Worm (Caenorhabditis elegans) whole organism, L4 larva: Measurements from ENCODE around the gene acr-21.
A peak's percentile ranks its signal among the peaks of the same experiment; 100 is the strongest.

Experiments
- F37D6.2 ChIP-seq: sonication (generic microtip); optimal IDR thresholded peaks from 2 replicates; lab custom pipeline; 2016; ENCODE audit warnings: mild to moderate bottlenecking, missing genetic modification characterization, missing compliant biosample characterization
- F44E2.7 ChIP-seq: fragments of 200-800 bp; sonication (Bioruptor generic); IDR thresholded peaks from 2 replicates; pipeline ENCODE4 v2.1.2; 2022; ENCODE audit warnings: missing genetic modification characterization, missing compliant biosample characterization
- R02D3.7 ChIP-seq: fragments of 150-350 bp; sonication (generic microtip); optimal IDR thresholded peaks from 3 replicates; lab custom pipeline; 2014; ENCODE audit warnings: missing biosample characterization, missing genetic modification characterization
- T20F7.1 ChIP-seq: fragments of 200-800 bp; sonication (Bioruptor generic); optimal IDR thresholded peaks from 2 replicates; lab custom pipeline; 2018; ENCODE audit warnings: mild to moderate bottlenecking, missing genetic modification characterization, missing compliant biosample characterization
- Y5F2A.4 ChIP-seq: fragments of 200-800 bp; sonication (Bioruptor generic); optimal IDR thresholded peaks from 2 replicates; lab custom pipeline; 2018; ENCODE audit warnings: mild to moderate bottlenecking, missing genetic modification characterization, missing compliant biosample characterization
- Y75B8A.6 ChIP-seq: fragments of 200-800 bp; sonication (Bioruptor generic); IDR thresholded peaks from 2 replicates; pipeline ENCODE4 v1.3.6; 2022; ENCODE audit warnings: missing genetic modification reagents, missing genetic modification characterization, missing compliant biosample characterization
- ZK337.2 ChIP-seq: fragments of 200-800 bp; sonication (Bioruptor generic); IDR thresholded peaks from 2 replicates; pipeline ENCODE4 v1.3.6; 2022; ENCODE audit warnings: missing genetic modification reagents, missing genetic modification characterization, missing compliant biosample characterization
- aha-1 ChIP-seq: fragments of 150-350 bp; peaks from one replicate; lab custom pipeline; 2014; ENCODE audit warnings: missing biosample characterization, missing genetic modification characterization
- arid-1 ChIP-seq: fragments of 200-800 bp; sonication (Bioruptor generic); conservative IDR thresholded peaks from 2 replicates; pipeline ENCODE4 v1.3.6; 2022; ENCODE audit warnings: missing genetic modification reagents, missing genetic modification characterization, missing compliant biosample characterization
- ceh-20 ChIP-seq: fragments of 200-800 bp; sonication (Bioruptor generic); IDR thresholded peaks from 2 replicates; pipeline ENCODE4 v1.3.6; 2022; ENCODE audit warnings: missing genetic modification reagents, missing genetic modification characterization, missing compliant biosample characterization
- ceh-32 ChIP-seq: sonication (generic microtip); optimal IDR thresholded peaks from 2 replicates; lab custom pipeline; 2016; ENCODE audit warnings: mild to moderate bottlenecking, missing genetic modification characterization, missing compliant biosample characterization; ENCODE audit not compliant: poor library complexity
- ceh-62 ChIP-seq: sonication (generic microtip); optimal IDR thresholded peaks from 2 replicates; lab custom pipeline; 2017; ENCODE audit warnings: missing biosample characterization, missing genetic modification characterization
- ceh-82 ChIP-seq: sonication (generic microtip); optimal IDR thresholded peaks from 2 replicates; lab custom pipeline; 2017; ENCODE audit warnings: missing biosample characterization, missing genetic modification characterization
- ctbp-1 ChIP-seq: fragments of 200-800 bp; sonication (Bioruptor generic); IDR thresholded peaks from 2 replicates; pipeline ENCODE4 v1.3.6; 2022; ENCODE audit warnings: missing genetic modification reagents, missing genetic modification characterization, missing compliant biosample characterization
- daf-12 ChIP-seq: fragments of 150-350 bp; optimal IDR thresholded peaks from 2 replicates; lab custom pipeline; 2014; ENCODE audit warnings: missing biosample characterization, missing genetic modification reagents, missing genetic modification characterization
- daf-8 ChIP-seq: fragments of 200-800 bp; sonication (Bioruptor generic); IDR thresholded peaks from 2 replicates; pipeline ENCODE4 v1.3.6; 2022; ENCODE audit warnings: missing genetic modification characterization, missing compliant biosample characterization
- dmd-6 ChIP-seq: fragments of 200-800 bp; sonication (Bioruptor generic); IDR thresholded peaks from 2 replicates; pipeline ENCODE4 v1.3.6; 2022; ENCODE audit warnings: missing genetic modification reagents, missing genetic modification characterization, missing compliant biosample characterization
- egl-43 ChIP-seq: fragments of 200-800 bp; sonication (Bioruptor generic); IDR thresholded peaks from 2 replicates; pipeline ENCODE4 v1.3.6; 2022; ENCODE audit warnings: missing genetic modification reagents, missing genetic modification characterization, missing compliant biosample characterization
- gei-8 ChIP-seq: fragments of 200-800 bp; sonication (Bioruptor generic); optimal IDR thresholded peaks from 2 replicates; lab custom pipeline; 2018; ENCODE audit warnings: mild to moderate bottlenecking, missing genetic modification characterization, missing compliant biosample characterization
- hmg-1.1 ChIP-seq: fragments of 200-800 bp; sonication (Bioruptor generic); IDR thresholded peaks from 2 replicates; pipeline ENCODE4 v1.3.6; 2022; ENCODE audit warnings: missing genetic modification reagents, missing genetic modification characterization, missing compliant biosample characterization
- lim-7 ChIP-seq: fragments of 200-800 bp; sonication (Bioruptor generic); IDR thresholded peaks from 2 replicates; pipeline ENCODE4 v1.3.6; 2022; ENCODE audit warnings: missing genetic modification characterization, missing compliant biosample characterization
- lin-13 ChIP-seq: fragments of 150-350 bp; optimal IDR thresholded peaks from 2 replicates; lab custom pipeline; 2014; ENCODE audit warnings: missing biosample characterization, missing genetic modification reagents, missing genetic modification characterization
- lir-3 ChIP-seq: sonication (generic microtip); optimal IDR thresholded peaks from 2 replicates; lab custom pipeline; 2016; ENCODE audit warnings: mild to moderate bottlenecking, missing genetic modification characterization, missing compliant biosample characterization
- mdl-1 ChIP-seq, 2 experiments: fragments of 150-350 bp in 1 of 2; sonication (generic microtip) in 1 of 2; optimal IDR thresholded peaks; 2 replicates each; lab custom pipeline; 2014 to 2017; ENCODE audit warnings: missing biosample characterization in 2 of 2, missing genetic modification characterization in 2 of 2
- mdt-29 ChIP-seq: fragments of 200-800 bp; sonication (Bioruptor generic); IDR thresholded peaks from 2 replicates; pipeline ENCODE4 v1.3.6; 2022; ENCODE audit warnings: missing genetic modification reagents, missing genetic modification characterization, missing compliant biosample characterization
- mxl-3 ChIP-seq: fragments of 200-800 bp; sonication (Bioruptor generic); optimal IDR thresholded peaks from 2 replicates; lab custom pipeline; 2018; ENCODE audit warnings: mild to moderate bottlenecking, missing genetic modification characterization, missing compliant biosample characterization
- nhr-237 ChIP-seq: sonication (generic microtip); optimal IDR thresholded peaks from 2 replicates; lab custom pipeline; 2017; ENCODE audit warnings: missing biosample characterization, missing genetic modification characterization
- nhr-25 ChIP-seq: sonication (generic microtip); optimal IDR thresholded peaks from 2 replicates; lab custom pipeline; 2017; ENCODE audit warnings: missing genetic modification characterization, mild to moderate bottlenecking, missing compliant biosample characterization, antibody characterized with exemption, moderate library complexity, borderline replicate concordance; ENCODE audit not compliant: insufficient read depth
- nhr-28 ChIP-seq: fragments of 150-350 bp; optimal IDR thresholded peaks from 2 replicates; lab custom pipeline; 2014; ENCODE audit warnings: missing biosample characterization, missing genetic modification characterization
- nhr-41 ChIP-seq: fragments of 200-800 bp; sonication (Bioruptor generic); IDR thresholded peaks from 2 replicates; pipeline ENCODE4 v1.3.6; 2022; ENCODE audit warnings: missing genetic modification reagents, missing genetic modification characterization, missing compliant biosample characterization
- nhr-6 ChIP-seq: fragments of 150-350 bp; optimal IDR thresholded peaks from 2 replicates; lab custom pipeline; 2014; ENCODE audit warnings: missing biosample characterization, missing genetic modification characterization
- pha-4 ChIP-seq, 2 experiments: fragments of 150-350 bp in 1 of 2; fragments of 200-800 bp in 1 of 2; sonication (Bioruptor generic) in 1 of 2; IDR thresholded peaks in 1 of 2; optimal IDR thresholded peaks in 1 of 2; 2 replicates each; pipeline versions ENCODE4 v1.3.6 to Lab custom; 2014 to 2022; ENCODE audit warnings: missing genetic modification characterization in 2 of 2, missing genetic modification reagents in 2 of 2, missing biosample characterization in 1 of 2, missing compliant biosample characterization in 1 of 2
- php-3 ChIP-seq: fragments of 200-800 bp; sonication (Bioruptor generic); IDR thresholded peaks from 2 replicates; pipeline ENCODE4 v1.3.6; 2022; ENCODE audit warnings: missing genetic modification reagents, missing genetic modification characterization, missing compliant biosample characterization
- sdz-12 ChIP-seq: fragments of 200-800 bp; sonication (Bioruptor generic); optimal IDR thresholded peaks from 2 replicates; lab custom pipeline; 2018; ENCODE audit warnings: mild to moderate bottlenecking, missing genetic modification characterization, missing compliant biosample characterization
- set-16 ChIP-seq: fragments of 200-800 bp; sonication (Bioruptor generic); IDR thresholded peaks from 2 replicates; pipeline ENCODE4 v1.3.6; 2022; ENCODE audit warnings: missing genetic modification reagents, missing genetic modification characterization, missing compliant biosample characterization
- snpc-4 ChIP-seq: fragments of 150-350 bp; optimal IDR thresholded peaks from 2 replicates; lab custom pipeline; 2014; ENCODE audit warnings: missing biosample characterization, missing genetic modification characterization
- spr-3 ChIP-seq: fragments of 200-800 bp; sonication (Bioruptor generic); optimal IDR thresholded peaks from 2 replicates; lab custom pipeline; 2018; ENCODE audit warnings: mild to moderate bottlenecking, missing genetic modification characterization, missing compliant biosample characterization
- tag-97 ChIP-seq: fragments of 200-800 bp; sonication (Bioruptor generic); IDR thresholded peaks from 2 replicates; pipeline ENCODE4 v1.3.6; 2022; ENCODE audit warnings: missing genetic modification characterization, missing compliant biosample characterization
- unc-130 ChIP-seq: sonication (generic microtip); optimal IDR thresholded peaks from 2 replicates; lab custom pipeline; 2016; ENCODE audit warnings: missing genetic modification reagents, missing genetic modification characterization, missing compliant biosample characterization
- unc-62 ChIP-seq, 3 experiments: fragments of 150-350 bp in 1 of 3; sonication (generic microtip); optimal IDR thresholded peaks in 2 of 3; peaks in 1 of 3; 1 replicate in 1 of 3; 2 replicates in 2 of 3; lab custom pipeline; 2014 to 2017; ENCODE audit warnings: missing biosample characterization in 3 of 3, missing genetic modification characterization in 3 of 3, missing genetic modification reagents in 3 of 3, missing genotype in 1 of 3
- zag-1 ChIP-seq: fragments of 150-350 bp; optimal IDR thresholded peaks from 2 replicates; lab custom pipeline; 2014; ENCODE audit warnings: missing biosample characterization, missing genetic modification characterization
- zfp-2 ChIP-seq: sonication (generic microtip); optimal IDR thresholded peaks from 2 replicates; lab custom pipeline; 2016; ENCODE audit warnings: mild to moderate bottlenecking, missing genetic modification characterization, missing compliant biosample characterization
- zfp-3 ChIP-seq: fragments of 200-800 bp; sonication (Bioruptor generic); conservative IDR thresholded peaks from 2 replicates; pipeline ENCODE4 v1.3.6; 2022; ENCODE audit warnings: missing genetic modification reagents, missing genetic modification characterization, missing compliant biosample characterization
- ztf-11 ChIP-seq: fragments of 150-350 bp; optimal IDR thresholded peaks from 2 replicates; lab custom pipeline; 2014; ENCODE audit warnings: missing biosample characterization, missing genetic modification characterization

acr-21 gene

DNA sequence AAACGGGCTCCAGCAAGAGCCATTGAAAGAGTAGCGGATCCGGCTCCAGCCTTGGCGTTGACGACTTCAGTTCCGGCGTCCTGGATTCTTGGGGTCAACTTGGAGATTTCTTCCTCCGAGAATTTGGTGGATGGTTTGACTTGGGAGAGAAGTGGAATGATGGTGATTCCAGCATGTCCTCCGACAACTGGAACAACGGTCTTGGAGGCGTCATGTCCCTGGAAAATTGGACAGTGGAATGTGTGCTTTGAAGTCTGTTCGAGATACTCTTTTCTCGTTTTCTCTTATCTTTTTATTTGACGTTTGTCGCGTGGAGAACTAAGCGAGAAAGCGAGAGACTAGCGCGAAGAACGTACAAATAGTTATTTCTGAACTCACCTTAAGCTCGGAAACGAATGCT lies 25.4 kb downstream of the acr-21 start:
- TF ChIP-seq zag-1 (tag; lab: Kevin White, UChicago) = no peak
- TF ChIP-seq zfp-3 (GFP tag; lab: Robert Waterston, UW) = 0 out of 2 replicates have a peak, but pooled peaks have one; percentile 72
- no peak for TF ChIP-seq F37D6.2 (tag; lab: Kevin White, UChicago)
- no peak for TF ChIP-seq arid-1 (GFP tag; lab: Robert Waterston, UW)
- 0 out of 2 replicates have a peak, but pooled peaks have one; percentile 23 for TF ChIP-seq lim-7 (GFP tag; lab: Robert Waterston, UW)
- no peak for TF ChIP-seq nhr-6 (tag; lab: Kevin White, UChicago)
- TF ChIP-seq nhr-28 (tag; lab: Kevin White, UChicago) = peak; percentile 1
- TF ChIP-seq sdz-12 (GFP tag; lab: Kevin White, UChicago) = no peak
- TF ChIP-seq R02D3.7 (tag; lab: Kevin White, UChicago) = no peak
- peak; percentile 45 for TF ChIP-seq aha-1
- TF ChIP-seq set-16 (GFP tag; lab: Robert Waterston, UW) = peak; percentile 15; the same call in 1 of the 2 replicates

DNA sequence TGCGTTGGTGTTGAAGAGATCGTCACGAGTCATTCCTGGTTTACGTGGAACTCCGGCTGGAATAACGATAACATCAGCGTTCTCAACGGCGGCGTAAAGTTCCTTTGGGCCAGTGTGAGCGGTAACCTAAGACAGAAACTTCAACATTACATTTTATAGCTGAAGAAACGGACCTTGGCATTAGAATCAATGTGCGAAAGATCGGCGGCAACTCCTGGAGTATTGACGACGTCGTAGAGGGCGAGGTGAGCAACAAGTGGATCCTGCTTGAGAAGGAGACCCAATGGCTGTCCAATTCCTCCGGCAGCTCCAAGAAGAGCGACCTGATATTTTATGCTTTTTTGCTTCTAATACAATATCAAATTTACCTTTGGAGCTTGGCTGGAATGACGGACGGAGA lies 26.0 kb downstream of the acr-21 start:
- TF ChIP-seq unc-130 (GFP tag; lab: Kevin White, UChicago) (no peak), nhr-237 (tag; lab: Kevin White, UChicago) (no peak), ceh-32 (tag; lab: Kevin White, UChicago) (no peak), nhr-28 (tag; lab: Kevin White, UChicago) (no peak), egl-43 (GFP tag; lab: Robert Waterston, UW) (no peak), nhr-25 (tag; lab: Kevin White, UChicago) (no peak), dmd-6 (no peak), ceh-62 (no peak), arid-1 (GFP tag; lab: Robert Waterston, UW) (no peak), ztf-11 (tag; lab: Kevin White, UChicago) (no peak), spr-3 (GFP tag; lab: Kevin White, UChicago) (no peak), F44E2.7 (GFP tag; lab: Robert Waterston, UW) (no peak), Y5F2A.4 (GFP tag; lab: Kevin White, UChicago) (no peak), daf-12 (tag; lab: Kevin White, UChicago) (no peak), hmg-1.1 (GFP tag; lab: Robert Waterston, UW) (no peak), mxl-3 (GFP tag; lab: Kevin White, UChicago) (no peak), zfp-2 (tag; lab: Kevin White, UChicago) (no peak), aha-1 (no peak), gei-8 (GFP tag; lab: Kevin White, UChicago) (no peak), nhr-41 (GFP tag; lab: Robert Waterston, UW) (no peak)
- TF ChIP-seq, all 104 proteins: peak for 0

DNA sequence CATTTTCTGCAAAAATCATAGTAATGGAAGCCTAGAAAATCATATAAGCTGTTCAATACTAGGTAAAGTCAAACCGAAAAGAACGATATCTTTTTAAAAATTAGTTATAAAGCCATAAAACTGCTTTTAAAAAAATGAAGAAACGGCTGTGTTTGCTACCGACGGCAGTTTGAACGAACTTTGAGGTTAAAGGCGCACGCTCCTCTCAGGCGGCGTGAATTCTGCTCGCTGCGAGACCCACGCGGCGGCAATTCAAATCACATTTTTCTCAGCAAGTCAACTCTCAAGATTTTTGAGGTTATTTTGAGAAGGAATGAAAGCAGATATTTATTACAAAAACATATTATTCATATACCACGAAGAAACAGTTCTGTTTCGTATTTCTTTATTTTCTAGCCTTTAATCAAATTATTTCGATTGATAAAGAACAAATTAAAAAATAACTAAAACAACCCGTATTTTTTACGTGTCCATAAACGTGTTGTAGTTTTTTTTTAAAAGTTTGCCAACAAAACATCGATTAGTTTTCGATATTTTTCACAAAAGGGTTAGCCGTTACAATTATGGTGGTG lies 26.5 kb downstream of the acr-21 start, which contains the start of the genes mdh-2 and F20H11.4:
Gene mdh-2, minus strand, starts transcription at position 6 of the 572 bp plus-strand sequence.
Gene F20H11.4, plus strand, starts transcription at position 522 of the 572 bp plus-strand sequence.
- TF ChIP-seq ctbp-1 (GFP tag; lab: Robert Waterston, UW) (no peak), nhr-6 (tag; lab: Kevin White, UChicago) (peak; percentile 59), spr-3 (GFP tag; lab: Kevin White, UChicago) (no peak), T20F7.1 (GFP tag; lab: Kevin White, UChicago) (peak; percentile 43), Y75B8A.6 (GFP tag; lab: Robert Waterston, UW) (no peak), tag-97 (no peak), php-3 (GFP tag; lab: Robert Waterston, UW) (no peak), lim-7 (GFP tag; lab: Robert Waterston, UW) (no peak), mdl-1 (tag; optimal IDR thresholded peaks at IDR 0.05; lab: Kevin White, UChicago) (peak in 1 of 2 experiments; percentile 77), ZK337.2 (GFP tag; lab: Robert Waterston, UW) (no peak), ceh-20 (no peak), gei-8 (GFP tag; lab: Kevin White, UChicago) (no peak), daf-8 (GFP tag; lab: Robert Waterston, UW) (no peak), ceh-82 (no peak), sdz-12 (GFP tag; lab: Kevin White, UChicago) (no peak), unc-62 (GFP tag; optimal IDR thresholded peaks at IDR 0.05 in 1 of 2; lab: Kevin White, UChicago) (no peak), unc-62 (tag; optimal IDR thresholded peaks at IDR 0.05; lab: Kevin White, UChicago) (no peak), daf-12 (tag; lab: Kevin White, UChicago) (no peak), ceh-32 (tag; lab: Kevin White, UChicago) (no peak), lin-13 (GFP tag; lab: Kevin White, UChicago) (peak; percentile 75), lir-3 (no peak), mdt-29 (no peak), Y5F2A.4 (GFP tag; lab: Kevin White, UChicago) (no peak), unc-130 (GFP tag; lab: Kevin White, UChicago) (peak; percentile 55), zfp-3 (GFP tag; lab: Robert Waterston, UW) (no peak), pha-4 (GFP tag; IDR thresholded peaks at IDR 0.05; lab: Robert Waterston, UW) (peak; percentile 37; the same call in 1 of the 2 replicates), pha-4 (tag; optimal IDR thresholded peaks at IDR 0.05; lab: Kevin White, UChicago) (no peak), snpc-4 (tag; lab: Kevin White, UChicago) (no peak)
